Worm (Caenorhabditis elegans) whole organism, young adult: Measurements from ENCODE around the gene Y39A3B.1.

ENCODE experiments used
- K12H6.12 ChIP-seq: fragments of 200-800 bp; sonication (Bioruptor generic); optimal IDR thresholded peaks from 2 replicates; lab custom pipeline; 2018; ENCODE audit warnings: mild to moderate bottlenecking, missing genetic modification characterization, missing compliant biosample characterization
- cebp-1 ChIP-seq, 2 experiments: fragments of 200-800 bp in 1 of 2; sonication (Bioruptor generic) in 1 of 2; sonication (generic microtip) in 1 of 2; IDR thresholded peaks in 1 of 2; optimal IDR thresholded peaks in 1 of 2; 2 replicates each; pipeline versions ENCODE4 v1.3.6 to Lab custom; 2017 to 2022; ENCODE audit warnings: missing compliant biosample characterization in 2 of 2, missing genetic modification characterization in 2 of 2, mild to moderate bottlenecking in 1 of 2, missing genetic modification reagents in 1 of 2, moderate library complexity in 1 of 2
- fkh-3 ChIP-seq: sonication (generic microtip); optimal IDR thresholded peaks from 2 replicates; lab custom pipeline; 2016; ENCODE audit warnings: mild to moderate bottlenecking, missing genetic modification characterization, missing compliant biosample characterization
- hrde-1 ChIP-seq: sonication (generic microtip); optimal IDR thresholded peaks from 2 replicates; lab custom pipeline; 2016; ENCODE audit warnings: missing genetic modification characterization, mild to moderate bottlenecking, missing compliant biosample characterization, moderate library complexity, missing genotype, missing genetic modification reagents, borderline replicate concordance
- lin-35 ChIP-seq, 3 experiments: fragments of 150-350 bp in 2 of 3; sonication (generic microtip) in 1 of 3; optimal IDR thresholded peaks; 2 replicates each; lab custom pipeline; 2014 to 2018; ENCODE audit warnings: missing biosample characterization in 3 of 3, missing genetic modification characterization in 3 of 3, missing genetic modification reagents in 3 of 3
- nfya-2 ChIP-seq: fragments of 200-800 bp; sonication (Bioruptor generic); IDR thresholded peaks from 2 replicates; pipeline ENCODE4 v1.3.6; 2022; ENCODE audit warnings: missing genetic modification reagents, missing genetic modification characterization, missing compliant biosample characterization
- ztf-25 ChIP-seq: fragments of 200-800 bp; sonication (Bioruptor generic); IDR thresholded peaks from 2 replicates; pipeline ENCODE4 v1.3.6; 2022; ENCODE audit warnings: missing genetic modification reagents, missing genetic modification characterization, missing compliant biosample characterization

ce11 chrIII:2013156-2013854, 7.5 kb downstream of the Y39A3B.1 start:
- TF ChIP-seq K12H6.12 = no peak
- no peak for TF ChIP-seq nfya-2
- TF ChIP-seq fkh-3 = no peak
- TF ChIP-seq hrde-1 = no peak
- no peak for TF ChIP-seq lin-35 (GFP tag; optimal IDR thresholded peaks at IDR 0.05; lab: Kevin White, UChicago)
- TF ChIP-seq ztf-25 (GFP tag; lab: Robert Waterston, UW) = no peak
- TF ChIP-seq cebp-1 (GFP tag; IDR thresholded peaks at IDR 0.05; lab: Robert Waterston, UW) = no peak
- no peak for TF ChIP-seq cebp-1 (tag; optimal IDR thresholded peaks at IDR 0.05; lab: Kevin White, UChicago)
